Worm (Caenorhabditis elegans): Measurements from ENCODE around the gene W05E10.1.

- no peak for TF ChIP-seq ama-1 (optimal IDR thresholded peaks at IDR 0.05)
- TF ChIP-seq fax-1 (tag; optimal IDR thresholded peaks at IDR 0.05): no peak
- TF ChIP-seq F13H6.1 (tag; optimal IDR thresholded peaks at IDR 0.05): no peak
- no peak for TF ChIP-seq C08G9.2 (tag; optimal IDR thresholded peaks at IDR 0.05)
- TF ChIP-seq elt-2 (tag; optimal IDR thresholded peaks at IDR 0.05): no peak
- no peak for TF ChIP-seq madf-2 (tag; optimal IDR thresholded peaks at IDR 0.05)
- no peak for TF ChIP-seq nhr-11 (tag; optimal IDR thresholded peaks at IDR 0.05)
- TF ChIP-seq ceh-6 (GFP tag; optimal IDR thresholded peaks at IDR 0.05): no peak
- no peak for TF ChIP-seq hlh-15 (tag; optimal IDR thresholded peaks at IDR 0.05)
- TF ChIP-seq lim-6 (tag; optimal IDR thresholded peaks at IDR 0.05): no peak
These were observed 6.0 kb upstream of the W05E10.1 start for ce11 chrV:11697482-11697881.

All from whole organism, late embryonic.